Fruit fly (Drosophila melanogaster) whole organism, prepupa: ENCODE measurements around the gene CG5455.

Source experiments
- Blimp-1 ChIP-seq: fragments of 200-800 bp; sonication (Bioruptor generic); optimal IDR thresholded peaks from 3 replicates; lab custom pipeline; 2017; ENCODE audit warnings: missing biosample characterization, missing genetic modification characterization, mild to moderate bottlenecking, moderate library complexity, missing genetic modification reagents
- CG10631 ChIP-seq: fragments of 200-800 bp; sonication (Bioruptor generic); optimal IDR thresholded peaks from 2 replicates; lab custom pipeline; 2016; ENCODE audit warnings: missing biosample characterization, missing genetic modification characterization
- CG10669 ChIP-seq: fragments of 200-800 bp; sonication (Bioruptor generic); optimal IDR thresholded peaks from 3 replicates; lab custom pipeline; 2018; ENCODE audit warnings: missing biosample characterization, mild to moderate bottlenecking, missing genetic modification characterization, moderate library complexity
- CG11294 ChIP-seq: fragments of 200-800 bp; sonication (Bioruptor generic); IDR thresholded peaks from 2 replicates; pipeline ENCODE4 v1.3.6; 2022; ENCODE audit warnings: missing biosample characterization, missing genetic modification characterization
- CG11762 ChIP-seq: fragments of 200-800 bp; sonication (Bioruptor generic); optimal IDR thresholded peaks from 3 replicates; lab custom pipeline; 2016; ENCODE audit warnings: missing biosample characterization, missing genetic modification characterization; ENCODE audit not compliant: insufficient read depth
- CG11902 ChIP-seq: fragments of 200-800 bp; sonication (Bioruptor generic); optimal IDR thresholded peaks from 3 replicates; lab custom pipeline; 2016; ENCODE audit warnings: missing biosample characterization, missing genetic modification characterization
- CG15336 ChIP-seq: fragments of 200-800 bp; sonication (Bioruptor generic); IDR thresholded peaks from 2 replicates; pipeline ENCODE4 v1.3.6; 2022; ENCODE audit warnings: missing biosample characterization, missing genetic modification characterization
- CG1621 ChIP-seq: fragments of 200-800 bp; sonication (Bioruptor generic); optimal IDR thresholded peaks from 3 replicates; lab custom pipeline; 2018; ENCODE audit warnings: missing biosample characterization, mild to moderate bottlenecking, missing genetic modification characterization
- CG31627 ChIP-seq: fragments of 200-800 bp; sonication (Bioruptor generic); optimal IDR thresholded peaks from 3 replicates; lab custom pipeline; 2016; ENCODE audit warnings: missing biosample characterization, missing genetic modification characterization
- CG34406 ChIP-seq: fragments of 200-800 bp; sonication (Bioruptor generic); optimal IDR thresholded peaks from 3 replicates; lab custom pipeline; 2016; ENCODE audit warnings: missing biosample characterization, missing genetic modification characterization
- CG3919 ChIP-seq: fragments of 200-800 bp; sonication (Bioruptor generic); optimal IDR thresholded peaks from 3 replicates; lab custom pipeline; 2016; ENCODE audit warnings: missing biosample characterization, missing genetic modification characterization
- CG4318 ChIP-seq: fragments of 200-800 bp; sonication (Bioruptor generic); optimal IDR thresholded peaks from 3 replicates; lab custom pipeline; 2017; ENCODE audit warnings: missing biosample characterization, mild to moderate bottlenecking, missing genetic modification characterization
- CG6163 ChIP-seq: fragments of 200-800 bp; sonication (Bioruptor generic); IDR thresholded peaks from 3 replicates; pipeline ENCODE4 v1.3.6; 2022; ENCODE audit warnings: missing biosample characterization, missing genetic modification characterization
- CG6792 ChIP-seq: fragments of 200-800 bp; sonication (Bioruptor generic); optimal IDR thresholded peaks from 3 replicates; lab custom pipeline; 2016; ENCODE audit warnings: missing biosample characterization, missing genetic modification characterization
- CG6808 ChIP-seq: fragments of 200-800 bp; sonication (Bioruptor generic); optimal IDR thresholded peaks from 3 replicates; lab custom pipeline; 2017; ENCODE audit warnings: missing biosample characterization, missing genetic modification characterization, mild to moderate bottlenecking, moderate library complexity, missing genetic modification reagents
- CG6854 ChIP-seq: fragments of 200-800 bp; sonication (Bioruptor generic); optimal IDR thresholded peaks from 2 replicates; lab custom pipeline; 2017; ENCODE audit warnings: missing biosample characterization, mild to moderate bottlenecking, missing genetic modification characterization
- CG7368 ChIP-seq: fragments of 200-800 bp; sonication (Bioruptor generic); optimal IDR thresholded peaks from 3 replicates; lab custom pipeline; 2016; ENCODE audit warnings: missing biosample characterization, missing genetic modification characterization
- CG8119 ChIP-seq: fragments of 200-800 bp; sonication (Bioruptor generic); IDR thresholded peaks from 3 replicates; pipeline ENCODE4 v1.3.6; 2022; ENCODE audit warnings: missing biosample characterization, missing genetic modification characterization
- CG8319 ChIP-seq: fragments of 200-800 bp; sonication (Bioruptor generic); optimal IDR thresholded peaks from 3 replicates; lab custom pipeline; 2016; ENCODE audit warnings: missing biosample characterization, missing genetic modification characterization
- CG9139 ChIP-seq: fragments of 200-800 bp; sonication (Bioruptor generic); optimal IDR thresholded peaks from 3 replicates; lab custom pipeline; 2017; ENCODE audit warnings: missing biosample characterization, mild to moderate bottlenecking, missing genetic modification characterization
- Eip75B ChIP-seq: fragments of 200-800 bp; sonication (Bioruptor generic); optimal IDR thresholded peaks from 3 replicates; lab custom pipeline; 2016; ENCODE audit warnings: missing biosample characterization, missing genetic modification characterization
- Eip78C ChIP-seq: fragments of 200-800 bp; sonication (Bioruptor generic); peaks from one replicate; lab custom pipeline; 2016; ENCODE audit warnings: missing biosample characterization, missing genetic modification characterization
- Eip93F ChIP-seq: fragments of 200-800 bp; sonication (Bioruptor generic); optimal IDR thresholded peaks from 2 replicates; lab custom pipeline; 2016; ENCODE audit warnings: missing biosample characterization, mild to moderate bottlenecking, missing genetic modification characterization
- Ets21C ChIP-seq: fragments of 200-800 bp; sonication (Bioruptor generic); optimal IDR thresholded peaks from 3 replicates; lab custom pipeline; 2016; ENCODE audit warnings: missing biosample characterization, missing genetic modification characterization
- Gug ChIP-seq: fragments of 200-800 bp; sonication (Bioruptor generic); IDR thresholded peaks from 2 replicates; pipeline ENCODE4 v1.3.6; 2022; ENCODE audit warnings: missing biosample characterization, missing genetic modification characterization
- Hr38 ChIP-seq: sonication (Bioruptor generic); optimal IDR thresholded peaks from 2 replicates; lab custom pipeline; 2016; ENCODE audit warnings: missing biosample characterization, missing genetic modification characterization
- Hr39 ChIP-seq: fragments of 200-800 bp; sonication (Bioruptor generic); optimal IDR thresholded peaks from 2 replicates; lab custom pipeline; 2016; ENCODE audit warnings: missing biosample characterization, missing genetic modification characterization
- Hr4 ChIP-seq: fragments of 200-800 bp; sonication (Bioruptor generic); optimal IDR thresholded peaks from 3 replicates; lab custom pipeline; 2016; ENCODE audit warnings: missing biosample characterization, missing genetic modification characterization
- Met ChIP-seq: fragments of 200-800 bp; sonication (Bioruptor generic); optimal IDR thresholded peaks from 3 replicates; lab custom pipeline; 2016; ENCODE audit warnings: missing biosample characterization, missing genetic modification characterization
- OdsH ChIP-seq: fragments of 200-800 bp; sonication (Bioruptor generic); optimal IDR thresholded peaks from 3 replicates; lab custom pipeline; 2016; ENCODE audit warnings: missing biosample characterization, missing genetic modification characterization
- Sox14 ChIP-seq: fragments of 200-800 bp; sonication (Bioruptor generic); optimal IDR thresholded peaks from 3 replicates; lab custom pipeline; 2016; ENCODE audit warnings: missing biosample characterization, missing genetic modification characterization
- Sox15 ChIP-seq: fragments of 200-800 bp; sonication (Bioruptor generic); optimal IDR thresholded peaks from 3 replicates; lab custom pipeline; 2016; ENCODE audit warnings: missing biosample characterization, missing genetic modification characterization
- achi ChIP-seq: fragments of 200-800 bp; sonication (Bioruptor generic); optimal IDR thresholded peaks from 3 replicates; lab custom pipeline; 2016; ENCODE audit warnings: missing biosample characterization, missing genetic modification characterization
- acj6 ChIP-seq: fragments of 200-800 bp; sonication (Bioruptor generic); optimal IDR thresholded peaks from 3 replicates; lab custom pipeline; 2016; ENCODE audit warnings: missing biosample characterization, missing genetic modification characterization
- cyc ChIP-seq: fragments of 200-800 bp; sonication (Bioruptor generic); optimal IDR thresholded peaks from 3 replicates; lab custom pipeline; 2016; ENCODE audit warnings: missing biosample characterization, missing genetic modification characterization
- dsx ChIP-seq: fragments of 200-800 bp; optimal IDR thresholded peaks from 3 replicates; lab custom pipeline; 2019; ENCODE audit warnings: missing biosample characterization, mild to moderate bottlenecking, missing genetic modification characterization, moderate library complexity; ENCODE audit not compliant: poor library complexity, severe bottlenecking
- esn ChIP-seq: fragments of 200-800 bp; sonication (Bioruptor generic); optimal IDR thresholded peaks from 2 replicates; lab custom pipeline; 2016; ENCODE audit warnings: missing biosample characterization, mild to moderate bottlenecking, missing genetic modification characterization, moderate library complexity
- fd59A ChIP-seq: fragments of 200-800 bp; sonication (Bioruptor generic); optimal IDR thresholded peaks from 2 replicates; lab custom pipeline; 2017; ENCODE audit warnings: missing biosample characterization, mild to moderate bottlenecking, missing genetic modification characterization, missing genetic modification reagents
- fd85E ChIP-seq: fragments of 200-800 bp; sonication (Bioruptor generic); optimal IDR thresholded peaks from 3 replicates; lab custom pipeline; 2016; ENCODE audit warnings: missing biosample characterization, missing genetic modification characterization
- fkh ChIP-seq: fragments of 200-800 bp; sonication (Bioruptor generic); optimal IDR thresholded peaks from 3 replicates; lab custom pipeline; 2017; ENCODE audit warnings: missing biosample characterization, mild to moderate bottlenecking, missing genetic modification characterization, moderate library complexity
- pdm3 ChIP-seq: fragments of 200-800 bp; sonication (Bioruptor generic); optimal IDR thresholded peaks from 3 replicates; lab custom pipeline; 2016; ENCODE audit warnings: missing biosample characterization, missing genetic modification characterization
- salr ChIP-seq, 2 experiments: fragments of 200-800 bp; sonication (Bioruptor generic); optimal IDR thresholded peaks; 3 replicates each; lab custom pipeline; 2016 to 2018; ENCODE audit warnings: missing biosample characterization in 2 of 2, missing genetic modification characterization in 2 of 2, mild to moderate bottlenecking in 1 of 2
- ss ChIP-seq, 2 experiments: fragments of 200-800 bp; sonication (Bioruptor generic); optimal IDR thresholded peaks; 2 replicates in 1 of 2; 3 replicates in 1 of 2; lab custom pipeline; 2017 to 2018; ENCODE audit warnings: mild to moderate bottlenecking in 2 of 2, missing biosample characterization in 2 of 2, missing genetic modification characterization in 2 of 2, moderate library complexity in 1 of 2
- svp ChIP-seq: fragments of 200-800 bp; sonication (Bioruptor generic); peaks from one replicate; lab custom pipeline; 2016; ENCODE audit warnings: missing biosample characterization, missing genetic modification characterization
- topi ChIP-seq: fragments of 200-800 bp; sonication (Bioruptor generic); optimal IDR thresholded peaks from 3 replicates; lab custom pipeline; 2016; ENCODE audit warnings: missing biosample characterization, missing genetic modification characterization
- vri ChIP-seq: fragments of 200-800 bp; sonication (Bioruptor generic); optimal IDR thresholded peaks from 3 replicates; lab custom pipeline; 2016; ENCODE audit warnings: missing biosample characterization, mild to moderate bottlenecking, missing genetic modification characterization

The CG5455 gene

DNA sequence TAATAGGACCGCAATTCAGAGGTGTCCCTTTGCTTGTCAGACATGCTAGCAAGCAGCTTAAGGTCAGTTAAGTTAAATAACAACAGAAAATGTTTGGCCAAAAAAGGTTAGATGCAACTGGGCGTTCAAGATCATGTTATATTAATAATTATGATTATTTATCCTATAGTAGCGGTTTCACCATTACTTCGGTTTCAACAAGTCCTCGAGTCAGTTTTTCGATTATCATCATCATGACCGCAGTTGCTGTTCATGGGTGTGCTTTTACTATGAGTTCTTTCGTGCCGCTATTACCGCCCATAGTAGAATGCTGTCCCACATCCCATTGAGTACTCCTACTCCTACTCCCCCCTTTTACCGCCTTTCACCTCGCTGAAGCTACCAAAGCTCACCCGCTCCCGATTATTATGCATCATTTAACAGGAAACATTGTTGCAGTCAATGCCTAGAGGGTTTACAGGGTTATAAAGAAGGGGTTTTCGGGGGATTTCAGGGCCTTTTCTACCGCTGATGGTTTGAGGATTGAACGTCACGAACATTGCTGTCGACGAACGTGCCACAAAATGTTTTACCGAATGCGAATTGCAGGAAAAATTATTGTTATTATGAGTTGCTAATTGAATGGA, 24.0 kb downstream of the CG5455 start (continued):
- TF ChIP-seq fd85E (GFP tag; lab: Kevin White, UChicago), result no peak
- no peak for TF ChIP-seq salr (GFP tag; optimal IDR thresholded peaks at IDR 0.05; lab: Kevin White, UChicago)
- no peak for TF ChIP-seq Hr38 (GFP tag; lab: Kevin White, UChicago)
- TF ChIP-seq Sox14 (GFP tag; lab: Kevin White, UChicago), result no peak
- no peak for TF ChIP-seq CG11902
- TF ChIP-seq CG1621 (tag; lab: Kevin White, UChicago), result no peak
- peak; percentile 17 for TF ChIP-seq CG3919 (GFP tag; lab: Kevin White, UChicago)
- no peak for TF ChIP-seq vri (GFP tag; lab: Kevin White, UChicago)
- TF ChIP-seq Sox15 (GFP tag; lab: Kevin White, UChicago), result no peak
- peak; percentile 5 for TF ChIP-seq fd59A (GFP tag; lab: Kevin White, UChicago)
- TF ChIP-seq CG31627 (GFP tag; lab: Kevin White, UChicago), result no peak
- no peak for TF ChIP-seq Blimp-1 (GFP tag; lab: Kevin White, UChicago)
- peak; percentile 34 for TF ChIP-seq CG6808 (GFP tag; lab: Kevin White, UChicago)
- no peak for TF ChIP-seq Met (GFP tag; lab: Kevin White, UChicago)
- TF ChIP-seq Ets21C (GFP tag; lab: Kevin White, UChicago), result no peak
- 0 out of 3 replicates have a peak, but pooled peaks have one; percentile 6 for TF ChIP-seq CG6163 (GFP tag; lab: Robert Waterston, UW)
- no peak for TF ChIP-seq fkh (GFP tag; lab: Kevin White, UChicago)
- no peak for TF ChIP-seq cyc
- no peak for TF ChIP-seq CG9139
- TF ChIP-seq CG10631 (GFP tag; lab: Kevin White, UChicago), result peak; percentile 17
- peak; percentile 65 for TF ChIP-seq Eip78C (GFP tag; lab: Kevin White, UChicago)

- TF ChIP-seq CG11294 (GFP tag; lab: Robert Waterston, UW) (peak; percentile 49; the same call in 1 of the 2 replicates), Gug (GFP tag; lab: Robert Waterston, UW) (peak; percentile 60), Eip93F (GFP tag; lab: Kevin White, UChicago) (peak; percentile 3), CG6808 (GFP tag; lab: Kevin White, UChicago) (peak; percentile 84), ss (GFP tag; optimal IDR thresholded peaks at IDR 0.05; lab: Kevin White, UChicago) (peak; percentile 81 to 88), Sox15 (GFP tag; lab: Kevin White, UChicago) (peak; percentile 62), acj6 (GFP tag; lab: Kevin White, UChicago) (peak; percentile 81), Sox14 (GFP tag; lab: Kevin White, UChicago) (peak; percentile 76), vri (GFP tag; lab: Kevin White, UChicago) (peak; percentile 31), Eip78C (GFP tag; lab: Kevin White, UChicago) (peak; percentile 88), CG8319 (peak; percentile 68), CG4318 (peak; percentile 66), CG8119 (GFP tag; lab: Robert Waterston, UW) (peak; percentile 80), fd85E (GFP tag; lab: Kevin White, UChicago) (no peak), Met (GFP tag; lab: Kevin White, UChicago) (peak; percentile 75), fd59A (GFP tag; lab: Kevin White, UChicago) (peak; percentile 82), Hr39 (GFP tag; lab: Kevin White, UChicago) (peak; percentile 65), dsx (peak; percentile 65), CG3919 (GFP tag; lab: Kevin White, UChicago) (peak; percentile 85), topi (peak; percentile 76), Eip75B (GFP tag; lab: Kevin White, UChicago) (peak; percentile 85), CG10669 (GFP tag; lab: Kevin White, UChicago) (peak; percentile 85), OdsH (GFP tag; lab: Kevin White, UChicago) (peak; percentile 80), CG10631 (GFP tag; lab: Kevin White, UChicago) (peak; percentile 83), CG6854 (peak; percentile 16), achi (GFP tag; lab: Kevin White, UChicago) (peak; percentile 81), esn (peak; percentile 73), CG1621 (tag; lab: Kevin White, UChicago) (peak; percentile 79), Hr38 (GFP tag; lab: Kevin White, UChicago) (no peak), pdm3 (GFP tag; lab: Kevin White, UChicago) (peak; percentile 77), CG7368 (GFP tag; lab: Kevin White, UChicago) (peak; percentile 70), svp (GFP tag; lab: Kevin White, UChicago) (peak; percentile 77), CG11762 (GFP tag; lab: Kevin White, UChicago) (peak; percentile 71), Ets21C (GFP tag; lab: Kevin White, UChicago) (peak; percentile 25), Hr4 (GFP tag; lab: Kevin White, UChicago) (peak; percentile 75), CG34406 (peak; percentile 63), CG6792 (GFP tag; lab: Kevin White, UChicago) (peak; percentile 71), Blimp-1 (GFP tag; lab: Kevin White, UChicago) (peak; percentile 23), CG9139 (peak; percentile 53), CG15336 (GFP tag; lab: Robert Waterston, UW) (peak; percentile 79)
These were observed 28.1 kb downstream of the CG5455 start for dm6 chr3R:26489456-26489855.
